Fruit fly (Drosophila melanogaster) S2 (cell line): ENCODE results near the gene Trmt61.

ENCODE experiments used
- CG8478 ChIP-seq: fragments of >200 bp; optimal IDR thresholded peaks from 2 replicates; lab custom pipeline; 2018
- CTCF ChIP-seq, 2 experiments: fragments of >200 bp; optimal IDR thresholded peaks; 2 replicates each; lab custom pipeline; 2018

DNA sequence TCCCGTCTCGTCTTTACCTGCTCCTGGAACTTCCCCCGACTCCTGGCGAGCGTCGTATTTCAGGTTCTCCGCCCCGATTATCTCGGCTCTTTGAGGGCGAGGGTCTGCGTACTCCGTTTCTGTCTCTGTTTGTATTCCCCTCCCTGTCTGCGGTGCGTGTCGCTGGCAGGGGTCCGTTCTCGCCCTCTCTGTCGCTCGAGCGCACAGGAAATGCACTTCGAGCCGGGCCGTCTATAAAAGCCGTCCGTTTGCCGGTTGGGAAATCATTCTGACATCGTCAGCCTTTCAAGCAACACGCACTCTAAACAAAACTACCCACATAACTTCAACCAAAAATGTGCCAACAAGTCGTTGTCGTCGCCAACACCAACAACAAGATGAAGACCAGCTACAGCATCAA lies 48.7 kb upstream of the Trmt61 start:
- no peak for TF ChIP-seq CG8478
- no peak for TF ChIP-seq CTCF (optimal IDR thresholded peaks at IDR 0.05; lab: Kevin White, UChicago)
